Worm (Caenorhabditis elegans): ENCODE data around the gene sap-140.
A peak's percentile ranks its signal among the peaks of the same experiment; 100 is the strongest.

DNA sequence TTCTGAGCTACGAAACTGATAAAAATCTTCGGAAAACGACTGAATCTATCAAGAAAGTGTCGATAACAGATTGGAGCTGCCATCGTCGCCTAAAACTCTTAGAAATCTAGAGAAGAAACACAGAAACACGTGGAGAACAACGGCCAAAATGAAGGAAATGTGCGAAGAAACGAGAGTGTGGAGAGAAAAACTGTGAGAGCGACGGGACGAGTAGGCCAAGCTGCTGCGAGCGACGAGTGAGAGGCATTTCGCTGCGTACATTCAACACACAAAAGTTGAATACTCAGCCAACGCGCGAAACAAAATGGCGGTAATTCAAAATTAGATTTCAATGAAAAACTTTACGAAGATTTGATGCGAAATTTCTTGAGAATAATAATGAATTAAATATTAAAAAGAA lies 1.2 kb upstream of the sap-140 start:
- TF ChIP-seq scrt-1 (GFP tag; IDR thresholded peaks at IDR 0.05) (no peak), pes-1 (GFP tag; IDR thresholded peaks at IDR 0.05) (0 out of 2 replicates have a peak, but pooled peaks have one; percentile 35), ceh-36 (tag; optimal IDR thresholded peaks at IDR 0.05) (no peak), ama-1 (optimal IDR thresholded peaks at IDR 0.05) (no peak), flt-1 (GFP tag; IDR thresholded peaks at IDR 0.05) (no peak), tbx-37 (GFP tag; conservative IDR thresholded peaks at IDR 0.05) (no peak), ets-7 (tag; optimal IDR thresholded peaks at IDR 0.05) (no peak), hmg-4 (GFP tag; optimal IDR thresholded peaks at IDR 0.05) (peak; percentile 62), tbx-11 (GFP tag; IDR thresholded peaks at IDR 0.05) (no peak)
